Fruit fly (Drosophila melanogaster) whole organism, prepupa: Measurements from ENCODE around the gene Irk1.

Source experiments
- Blimp-1 ChIP-seq: fragments of 200-800 bp; sonication (Bioruptor generic); optimal IDR thresholded peaks from 3 replicates; lab custom pipeline; 2017; ENCODE audit warnings: missing biosample characterization, missing genetic modification characterization, mild to moderate bottlenecking, moderate library complexity, missing genetic modification reagents
- CG10631 ChIP-seq: fragments of 200-800 bp; sonication (Bioruptor generic); optimal IDR thresholded peaks from 2 replicates; lab custom pipeline; 2016; ENCODE audit warnings: missing biosample characterization, missing genetic modification characterization
- CG11294 ChIP-seq: fragments of 200-800 bp; sonication (Bioruptor generic); IDR thresholded peaks from 2 replicates; pipeline ENCODE4 v1.3.6; 2022; ENCODE audit warnings: missing biosample characterization, missing genetic modification characterization
- CG11762 ChIP-seq: fragments of 200-800 bp; sonication (Bioruptor generic); optimal IDR thresholded peaks from 3 replicates; lab custom pipeline; 2016; ENCODE audit warnings: missing biosample characterization, missing genetic modification characterization; ENCODE audit not compliant: insufficient read depth
- CG11902 ChIP-seq: fragments of 200-800 bp; sonication (Bioruptor generic); optimal IDR thresholded peaks from 3 replicates; lab custom pipeline; 2016; ENCODE audit warnings: missing biosample characterization, missing genetic modification characterization
- CG15336 ChIP-seq: fragments of 200-800 bp; sonication (Bioruptor generic); IDR thresholded peaks from 2 replicates; pipeline ENCODE4 v1.3.6; 2022; ENCODE audit warnings: missing biosample characterization, missing genetic modification characterization
- CG1621 ChIP-seq: fragments of 200-800 bp; sonication (Bioruptor generic); optimal IDR thresholded peaks from 3 replicates; lab custom pipeline; 2018; ENCODE audit warnings: missing biosample characterization, mild to moderate bottlenecking, missing genetic modification characterization
- CG16779 ChIP-seq: fragments of 200-800 bp; sonication (Bioruptor generic); optimal IDR thresholded peaks from 3 replicates; lab custom pipeline; 2017; ENCODE audit warnings: missing biosample characterization, mild to moderate bottlenecking, missing genetic modification characterization
- CG3032 ChIP-seq: fragments of 200-800 bp; optimal IDR thresholded peaks from 2 replicates; lab custom pipeline; 2019; ENCODE audit warnings: missing biosample characterization, mild to moderate bottlenecking, missing genetic modification characterization, moderate library complexity
- CG31627 ChIP-seq: fragments of 200-800 bp; sonication (Bioruptor generic); optimal IDR thresholded peaks from 3 replicates; lab custom pipeline; 2016; ENCODE audit warnings: missing biosample characterization, missing genetic modification characterization
- CG32006 ChIP-seq: fragments of 200-800 bp; sonication (Bioruptor generic); optimal IDR thresholded peaks from 3 replicates; lab custom pipeline; 2017; ENCODE audit warnings: missing biosample characterization, mild to moderate bottlenecking, missing genetic modification characterization
- CG3919 ChIP-seq: fragments of 200-800 bp; sonication (Bioruptor generic); optimal IDR thresholded peaks from 3 replicates; lab custom pipeline; 2016; ENCODE audit warnings: missing biosample characterization, missing genetic modification characterization
- CG6163 ChIP-seq: fragments of 200-800 bp; sonication (Bioruptor generic); IDR thresholded peaks from 3 replicates; pipeline ENCODE4 v1.3.6; 2022; ENCODE audit warnings: missing biosample characterization, missing genetic modification characterization
- CG6276 ChIP-seq: fragments of 200-800 bp; sonication (Bioruptor generic); optimal IDR thresholded peaks from 2 replicates; lab custom pipeline; 2017; ENCODE audit warnings: missing biosample characterization, mild to moderate bottlenecking, missing genetic modification characterization
- CG6792 ChIP-seq: fragments of 200-800 bp; sonication (Bioruptor generic); optimal IDR thresholded peaks from 3 replicates; lab custom pipeline; 2016; ENCODE audit warnings: missing biosample characterization, missing genetic modification characterization
- CG6808 ChIP-seq: fragments of 200-800 bp; sonication (Bioruptor generic); optimal IDR thresholded peaks from 3 replicates; lab custom pipeline; 2017; ENCODE audit warnings: missing biosample characterization, missing genetic modification characterization, mild to moderate bottlenecking, moderate library complexity, missing genetic modification reagents
- CG6854 ChIP-seq: fragments of 200-800 bp; sonication (Bioruptor generic); optimal IDR thresholded peaks from 2 replicates; lab custom pipeline; 2017; ENCODE audit warnings: missing biosample characterization, mild to moderate bottlenecking, missing genetic modification characterization
- CG7368 ChIP-seq: fragments of 200-800 bp; sonication (Bioruptor generic); optimal IDR thresholded peaks from 3 replicates; lab custom pipeline; 2016; ENCODE audit warnings: missing biosample characterization, missing genetic modification characterization
- CG8119 ChIP-seq: fragments of 200-800 bp; sonication (Bioruptor generic); IDR thresholded peaks from 3 replicates; pipeline ENCODE4 v1.3.6; 2022; ENCODE audit warnings: missing biosample characterization, missing genetic modification characterization
- CG8319 ChIP-seq: fragments of 200-800 bp; sonication (Bioruptor generic); optimal IDR thresholded peaks from 3 replicates; lab custom pipeline; 2016; ENCODE audit warnings: missing biosample characterization, missing genetic modification characterization
- CG8632 ChIP-seq: fragments of 200-800 bp; sonication (Bioruptor generic); optimal IDR thresholded peaks from 3 replicates; lab custom pipeline; 2016; ENCODE audit warnings: missing biosample characterization, missing genetic modification characterization
- CG9139 ChIP-seq: fragments of 200-800 bp; sonication (Bioruptor generic); optimal IDR thresholded peaks from 3 replicates; lab custom pipeline; 2017; ENCODE audit warnings: missing biosample characterization, mild to moderate bottlenecking, missing genetic modification characterization
- Eip75B ChIP-seq: fragments of 200-800 bp; sonication (Bioruptor generic); optimal IDR thresholded peaks from 3 replicates; lab custom pipeline; 2016; ENCODE audit warnings: missing biosample characterization, missing genetic modification characterization
- Eip78C ChIP-seq: fragments of 200-800 bp; sonication (Bioruptor generic); peaks from one replicate; lab custom pipeline; 2016; ENCODE audit warnings: missing biosample characterization, missing genetic modification characterization
- Eip93F ChIP-seq: fragments of 200-800 bp; sonication (Bioruptor generic); optimal IDR thresholded peaks from 2 replicates; lab custom pipeline; 2016; ENCODE audit warnings: missing biosample characterization, mild to moderate bottlenecking, missing genetic modification characterization
- Ets21C ChIP-seq: fragments of 200-800 bp; sonication (Bioruptor generic); optimal IDR thresholded peaks from 3 replicates; lab custom pipeline; 2016; ENCODE audit warnings: missing biosample characterization, missing genetic modification characterization
- Ets96B ChIP-seq: fragments of 200-800 bp; optimal IDR thresholded peaks from 2 replicates; lab custom pipeline; 2019; ENCODE audit warnings: missing biosample characterization, mild to moderate bottlenecking, missing genetic modification characterization, moderate library complexity
- Gug ChIP-seq: fragments of 200-800 bp; sonication (Bioruptor generic); IDR thresholded peaks from 2 replicates; pipeline ENCODE4 v1.3.6; 2022; ENCODE audit warnings: missing biosample characterization, missing genetic modification characterization
- Hr38 ChIP-seq: sonication (Bioruptor generic); optimal IDR thresholded peaks from 2 replicates; lab custom pipeline; 2016; ENCODE audit warnings: missing biosample characterization, missing genetic modification characterization
- Hr39 ChIP-seq: fragments of 200-800 bp; sonication (Bioruptor generic); optimal IDR thresholded peaks from 2 replicates; lab custom pipeline; 2016; ENCODE audit warnings: missing biosample characterization, missing genetic modification characterization
- OdsH ChIP-seq: fragments of 200-800 bp; sonication (Bioruptor generic); optimal IDR thresholded peaks from 3 replicates; lab custom pipeline; 2016; ENCODE audit warnings: missing biosample characterization, missing genetic modification characterization
- Sox14 ChIP-seq: fragments of 200-800 bp; sonication (Bioruptor generic); optimal IDR thresholded peaks from 3 replicates; lab custom pipeline; 2016; ENCODE audit warnings: missing biosample characterization, missing genetic modification characterization
- achi ChIP-seq: fragments of 200-800 bp; sonication (Bioruptor generic); optimal IDR thresholded peaks from 3 replicates; lab custom pipeline; 2016; ENCODE audit warnings: missing biosample characterization, missing genetic modification characterization
- cyc ChIP-seq: fragments of 200-800 bp; sonication (Bioruptor generic); optimal IDR thresholded peaks from 3 replicates; lab custom pipeline; 2016; ENCODE audit warnings: missing biosample characterization, missing genetic modification characterization
- dsx ChIP-seq: fragments of 200-800 bp; optimal IDR thresholded peaks from 3 replicates; lab custom pipeline; 2019; ENCODE audit warnings: missing biosample characterization, mild to moderate bottlenecking, missing genetic modification characterization, moderate library complexity; ENCODE audit not compliant: poor library complexity, severe bottlenecking
- eg ChIP-seq: fragments of 200-800 bp; sonication (Bioruptor generic); IDR thresholded peaks from 3 replicates; pipeline ENCODE4 v1.3.6; 2022; ENCODE audit warnings: missing biosample characterization, missing genetic modification characterization
- esn ChIP-seq: fragments of 200-800 bp; sonication (Bioruptor generic); optimal IDR thresholded peaks from 2 replicates; lab custom pipeline; 2016; ENCODE audit warnings: missing biosample characterization, mild to moderate bottlenecking, missing genetic modification characterization, moderate library complexity
- fd59A ChIP-seq: fragments of 200-800 bp; sonication (Bioruptor generic); optimal IDR thresholded peaks from 2 replicates; lab custom pipeline; 2017; ENCODE audit warnings: missing biosample characterization, mild to moderate bottlenecking, missing genetic modification characterization, missing genetic modification reagents
- fd85E ChIP-seq: fragments of 200-800 bp; sonication (Bioruptor generic); optimal IDR thresholded peaks from 3 replicates; lab custom pipeline; 2016; ENCODE audit warnings: missing biosample characterization, missing genetic modification characterization
- fkh ChIP-seq: fragments of 200-800 bp; sonication (Bioruptor generic); optimal IDR thresholded peaks from 3 replicates; lab custom pipeline; 2017; ENCODE audit warnings: missing biosample characterization, mild to moderate bottlenecking, missing genetic modification characterization, moderate library complexity
- lz ChIP-seq: fragments of 200-800 bp; sonication (Bioruptor generic); optimal IDR thresholded peaks from 3 replicates; lab custom pipeline; 2016; ENCODE audit warnings: missing biosample characterization, missing genetic modification characterization
- net ChIP-seq: fragments of 200-800 bp; sonication (Bioruptor generic); optimal IDR thresholded peaks from 3 replicates; lab custom pipeline; 2016; ENCODE audit warnings: missing biosample characterization, missing genetic modification characterization
- salr ChIP-seq, 2 experiments: fragments of 200-800 bp; sonication (Bioruptor generic); optimal IDR thresholded peaks; 3 replicates each; lab custom pipeline; 2016 to 2018; ENCODE audit warnings: missing biosample characterization in 2 of 2, missing genetic modification characterization in 2 of 2, mild to moderate bottlenecking in 1 of 2
- spab ChIP-seq: fragments of 200-800 bp; sonication (Bioruptor generic); optimal IDR thresholded peaks from 2 replicates; lab custom pipeline; 2017; ENCODE audit warnings: missing biosample characterization, mild to moderate bottlenecking, missing genetic modification characterization, missing genetic modification reagents
- ss ChIP-seq, 2 experiments: fragments of 200-800 bp; sonication (Bioruptor generic); optimal IDR thresholded peaks; 2 replicates in 1 of 2; 3 replicates in 1 of 2; lab custom pipeline; 2017 to 2018; ENCODE audit warnings: mild to moderate bottlenecking in 2 of 2, missing biosample characterization in 2 of 2, missing genetic modification characterization in 2 of 2, moderate library complexity in 1 of 2
- svp ChIP-seq: fragments of 200-800 bp; sonication (Bioruptor generic); peaks from one replicate; lab custom pipeline; 2016; ENCODE audit warnings: missing biosample characterization, missing genetic modification characterization
- topi ChIP-seq: fragments of 200-800 bp; sonication (Bioruptor generic); optimal IDR thresholded peaks from 3 replicates; lab custom pipeline; 2016; ENCODE audit warnings: missing biosample characterization, missing genetic modification characterization

The Irk1 gene

DNA sequence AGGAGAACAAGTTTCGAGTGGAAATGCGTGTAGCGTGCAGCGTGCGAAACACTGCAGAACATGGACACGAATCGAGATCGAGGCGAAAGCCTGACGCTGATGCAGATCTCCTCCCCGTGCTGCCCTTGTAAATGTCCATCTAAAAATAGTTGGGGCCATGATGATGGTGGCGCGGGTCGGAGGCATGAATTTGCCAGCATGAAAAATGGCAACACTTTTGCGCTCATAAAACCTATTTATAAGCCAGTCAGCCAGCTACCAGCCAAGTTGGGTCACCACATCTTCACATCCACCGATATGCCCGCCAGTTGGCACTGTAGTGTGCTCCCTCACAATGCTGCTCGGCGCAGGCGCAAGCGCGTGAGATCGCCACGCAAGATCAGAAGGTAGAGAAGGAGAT, 19.7 kb upstream of the Irk1 start (continued):
- no peak for TF ChIP-seq salr (GFP tag; optimal IDR thresholded peaks at IDR 0.05; lab: Kevin White, UChicago)
- TF ChIP-seq svp = peak; percentile 82
- peak; percentile 54 for TF ChIP-seq OdsH (GFP tag; lab: Kevin White, UChicago)
- peak; percentile 53 for TF ChIP-seq CG3919
- no peak for TF ChIP-seq fd85E (GFP tag; lab: Kevin White, UChicago)
- peak; percentile 72 for TF ChIP-seq esn (GFP tag; lab: Kevin White, UChicago)
- peak; percentile 18 for TF ChIP-seq CG8632 (GFP tag; lab: Kevin White, UChicago)
- peak; percentile 75 for TF ChIP-seq dsx (GFP tag; lab: Kevin White, UChicago)
- peak; percentile 69 for TF ChIP-seq CG6792 (GFP tag; lab: Kevin White, UChicago)
- TF ChIP-seq ss (GFP tag; optimal IDR thresholded peaks at IDR 0.05; lab: Kevin White, UChicago) = peak in 1 of 2 experiments; percentile 97
- TF ChIP-seq CG31627 (GFP tag; lab: Kevin White, UChicago) = peak; percentile 72
- TF ChIP-seq CG1621 (tag; lab: Kevin White, UChicago) = peak; percentile 9
- TF ChIP-seq Sox14 (GFP tag; lab: Kevin White, UChicago) = peak; percentile 54
- no peak for TF ChIP-seq CG16779 (tag; lab: Kevin White, UChicago)
- peak; percentile 5 for TF ChIP-seq CG6276 (GFP tag; lab: Kevin White, UChicago)
- peak; percentile 91 for TF ChIP-seq Eip78C (GFP tag; lab: Kevin White, UChicago)
- TF ChIP-seq spab (GFP tag; lab: Kevin White, UChicago) = no peak
- TF ChIP-seq, all 60 proteins: peak for 36

DNA sequence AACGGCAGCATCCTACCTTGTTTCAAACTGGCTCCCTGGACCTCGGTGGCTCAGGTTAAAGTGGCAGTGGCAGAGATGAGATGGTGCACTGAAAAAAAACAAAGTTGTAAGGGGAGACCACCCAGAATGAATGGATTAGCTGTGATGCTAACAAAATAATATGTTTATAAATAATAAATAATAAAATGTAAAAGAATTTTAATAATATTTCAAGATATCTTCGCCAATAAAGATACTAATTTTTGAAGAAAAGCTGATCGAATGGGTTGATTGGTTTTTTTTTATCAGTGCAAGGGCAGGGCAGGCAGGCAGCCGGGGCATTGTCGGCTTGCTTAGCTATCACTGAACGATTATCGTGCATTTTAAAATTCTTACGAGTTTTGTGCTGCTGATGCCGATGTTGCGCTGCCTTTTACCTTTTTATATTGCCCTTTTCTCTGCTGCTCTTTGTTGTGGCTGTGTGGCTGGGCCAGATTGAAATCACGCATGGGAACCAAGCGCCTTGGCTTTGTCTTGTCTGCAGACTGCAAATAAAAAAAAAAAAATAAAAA, 19.0 kb upstream of the Irk1 start:
- peak; percentile 73 for TF ChIP-seq topi (GFP tag; lab: Kevin White, UChicago)
- TF ChIP-seq CG6854 = peak; percentile 77
- TF ChIP-seq net (GFP tag; lab: Kevin White, UChicago) = peak; percentile 69
- peak; percentile 66 for TF ChIP-seq CG15336 (GFP tag; lab: Robert Waterston, UW)
- TF ChIP-seq Blimp-1 = peak; percentile 71
- peak; percentile 59 for TF ChIP-seq lz
- peak; percentile 90 for TF ChIP-seq CG8632 (GFP tag; lab: Kevin White, UChicago)
- TF ChIP-seq Hr38 = no peak
- peak; percentile 90 for TF ChIP-seq CG3032
- peak; percentile 32; the same call in 1 of the 2 replicates for TF ChIP-seq Gug (GFP tag; lab: Robert Waterston, UW)
- peak; percentile 18 for TF ChIP-seq Eip93F (GFP tag; lab: Kevin White, UChicago)
- peak; percentile 65 for TF ChIP-seq dsx (GFP tag; lab: Kevin White, UChicago)
- TF ChIP-seq fkh (GFP tag; lab: Kevin White, UChicago) = no peak
- peak; percentile 92 for TF ChIP-seq CG6808 (GFP tag; lab: Kevin White, UChicago)
- peak; percentile 39 for TF ChIP-seq fd85E (GFP tag; lab: Kevin White, UChicago)
- peak; percentile 87 for TF ChIP-seq CG9139 (GFP tag; lab: Kevin White, UChicago)
- peak; percentile 53 for TF ChIP-seq CG11762
- TF ChIP-seq salr (GFP tag; optimal IDR thresholded peaks at IDR 0.05; lab: Kevin White, UChicago) = peak; percentile 52 to 77
- peak; percentile 89 for TF ChIP-seq Ets96B (tag; lab: Kevin White, UChicago)
- peak; percentile 78 for TF ChIP-seq CG16779 (tag; lab: Kevin White, UChicago)
- TF ChIP-seq cyc = peak; percentile 56
- TF ChIP-seq CG6163 (GFP tag; lab: Robert Waterston, UW) = peak; percentile 79
- TF ChIP-seq CG7368 (GFP tag; lab: Kevin White, UChicago) = peak; percentile 27
- 0 out of 3 replicates have a peak, but pooled peaks have one; percentile 34 for TF ChIP-seq eg (GFP tag; lab: Robert Waterston, UW)
- TF ChIP-seq fd59A (GFP tag; lab: Kevin White, UChicago) = peak; percentile 80
- TF ChIP-seq Hr39 = no peak
- TF ChIP-seq CG3919 = peak; percentile 81
- peak; percentile 91 for TF ChIP-seq CG10631 (GFP tag; lab: Kevin White, UChicago)
- peak; percentile 76 for TF ChIP-seq CG6792 (GFP tag; lab: Kevin White, UChicago)
- peak; percentile 84 for TF ChIP-seq CG8119
- TF ChIP-seq CG32006 = peak; percentile 52
- peak; percentile 72 for TF ChIP-seq CG11902
- peak; percentile 86 for TF ChIP-seq achi (GFP tag; lab: Kevin White, UChicago)
- peak; percentile 85 for TF ChIP-seq esn (GFP tag; lab: Kevin White, UChicago)
- TF ChIP-seq CG11294 (GFP tag; lab: Robert Waterston, UW) = peak; percentile 58
- peak; percentile 17 for TF ChIP-seq CG6276 (GFP tag; lab: Kevin White, UChicago)
- TF ChIP-seq CG8319 (GFP tag; lab: Kevin White, UChicago) = peak; percentile 24
- TF ChIP-seq Eip75B (GFP tag; lab: Kevin White, UChicago) = peak; percentile 57
- peak; percentile 47 for TF ChIP-seq Sox14 (GFP tag; lab: Kevin White, UChicago)
- peak; percentile 8 for TF ChIP-seq Ets21C (GFP tag; lab: Kevin White, UChicago)
